Fruit fly (Drosophila melanogaster) whole organism, embryonic: ENCODE measurements around the gene CG6652.
A peak's percentile ranks its signal among the peaks of the same experiment; 100 is the strongest.

ENCODE experiments used
- Asciz ChIP-seq: fragments of 200-800 bp; sonication (Bioruptor generic); optimal IDR thresholded peaks from 2 replicates; lab custom pipeline; 2017; ENCODE audit warnings: missing biosample characterization, mild to moderate bottlenecking, missing genetic modification characterization, missing genetic modification reagents
- C15 ChIP-seq: fragments of 200-800 bp; sonication (Bioruptor generic); IDR thresholded peaks from 3 replicates; pipeline ENCODE4 v1.3.6; 2022; ENCODE audit warnings: missing biosample characterization, missing genetic modification characterization
- CG10274 ChIP-seq: fragments of 200-800 bp; sonication (Bioruptor generic); optimal IDR thresholded peaks from 3 replicates; lab custom pipeline; 2017; ENCODE audit warnings: missing biosample characterization, mild to moderate bottlenecking, missing genetic modification characterization
- CG10431 ChIP-seq: fragments of 200-800 bp; sonication (Bioruptor generic); optimal IDR thresholded peaks from 3 replicates; lab custom pipeline; 2018; ENCODE audit warnings: missing biosample characterization, mild to moderate bottlenecking, missing genetic modification characterization
- CG11247 ChIP-seq: fragments of 200-800 bp; sonication (Bioruptor generic); IDR thresholded peaks from 2 replicates; pipeline ENCODE4 v1.3.6; 2022; ENCODE audit warnings: missing biosample characterization, missing genetic modification characterization
- CG13624 ChIP-seq: fragments of 200-800 bp; sonication (Bioruptor generic); optimal IDR thresholded peaks from 2 replicates; lab custom pipeline; 2016; ENCODE audit warnings: missing biosample characterization, missing genetic modification characterization
- CG13775 ChIP-seq: fragments of 200-800 bp; sonication (Bioruptor generic); optimal IDR thresholded peaks from 3 replicates; lab custom pipeline; 2017; ENCODE audit warnings: missing biosample characterization, mild to moderate bottlenecking, missing genetic modification characterization
- CG14965 ChIP-seq: fragments of 200-800 bp; sonication (Bioruptor generic); optimal IDR thresholded peaks from 2 replicates; lab custom pipeline; 2016; ENCODE audit warnings: missing biosample characterization, missing genetic modification characterization, borderline replicate concordance
- CG15601 ChIP-seq: fragments of 200-800 bp; sonication (Bioruptor generic); optimal IDR thresholded peaks from 3 replicates; lab custom pipeline; 2019; ENCODE audit warnings: missing biosample characterization, mild to moderate bottlenecking, missing genetic modification characterization, moderate library complexity
- CG16779 ChIP-seq: fragments of 200-800 bp; sonication (Bioruptor generic); IDR thresholded peaks from 2 replicates; pipeline ENCODE4 v1.3.6; 2022; ENCODE audit warnings: missing biosample characterization, missing genetic modification characterization
- CG16863 ChIP-seq: fragments of 200-800 bp; sonication (Bioruptor generic); optimal IDR thresholded peaks from 3 replicates; lab custom pipeline; 2016; ENCODE audit warnings: missing biosample characterization, missing genetic modification characterization
- CG17328 ChIP-seq: fragments of 200-800 bp; sonication (Bioruptor generic); IDR thresholded peaks from 2 replicates; pipeline ENCODE4 v1.3.6; 2022; ENCODE audit warnings: missing biosample characterization, missing genetic modification characterization
- CG17359 ChIP-seq: fragments of 200-800 bp; sonication (Bioruptor generic); optimal IDR thresholded peaks from 3 replicates; lab custom pipeline; 2018; ENCODE audit warnings: missing biosample characterization, mild to moderate bottlenecking, missing genetic modification characterization, moderate library complexity
- CG17912 ChIP-seq: fragments of 200-800 bp; sonication (Bioruptor generic); optimal IDR thresholded peaks from 2 replicates; lab custom pipeline; 2018; ENCODE audit warnings: missing biosample characterization, mild to moderate bottlenecking, missing genetic modification characterization
- CG2129 ChIP-seq: fragments of 200-800 bp; sonication (Bioruptor generic); IDR thresholded peaks from 2 replicates; pipeline ENCODE4 v1.3.6; 2022; ENCODE audit warnings: missing biosample characterization, missing genetic modification characterization; ENCODE audit not compliant: partially characterized antibody
- CG30431 ChIP-seq: fragments of 200-800 bp; sonication (Bioruptor generic); optimal IDR thresholded peaks from 2 replicates; lab custom pipeline; 2017; ENCODE audit warnings: missing biosample characterization, missing genetic modification characterization
- CG31365 ChIP-seq: fragments of 200-800 bp; sonication (Bioruptor generic); optimal IDR thresholded peaks from 2 replicates; lab custom pipeline; 2018; ENCODE audit warnings: missing biosample characterization, mild to moderate bottlenecking, missing genetic modification characterization
- CG31441 ChIP-seq: fragments of 200-800 bp; sonication (Bioruptor generic); IDR thresholded peaks from 2 replicates; pipeline ENCODE4 v1.3.6; 2022; ENCODE audit warnings: missing biosample characterization, missing genetic modification characterization
- CG4282 ChIP-seq: fragments of 200-800 bp; sonication (Bioruptor generic); optimal IDR thresholded peaks from 2 replicates; lab custom pipeline; 2016; ENCODE audit warnings: missing biosample characterization, missing genetic modification characterization
- CG4617 ChIP-seq: fragments of 200-800 bp; sonication (Bioruptor generic); optimal IDR thresholded peaks from 3 replicates; lab custom pipeline; 2016; ENCODE audit warnings: missing biosample characterization, missing genetic modification characterization, borderline replicate concordance
- CG4707 ChIP-seq: fragments of 200-800 bp; sonication (Bioruptor generic); optimal IDR thresholded peaks from 2 replicates; lab custom pipeline; 2018; ENCODE audit warnings: missing biosample characterization, mild to moderate bottlenecking, missing genetic modification characterization, moderate library complexity
- CG5180 ChIP-seq: fragments of 200-800 bp; sonication (Bioruptor generic); optimal IDR thresholded peaks from 3 replicates; lab custom pipeline; 2017; ENCODE audit warnings: missing biosample characterization, missing genetic modification characterization, mild to moderate bottlenecking, moderate library complexity, missing genetic modification reagents
- CG7271 ChIP-seq: fragments of 200-800 bp; sonication (Bioruptor generic); optimal IDR thresholded peaks from 2 replicates; lab custom pipeline; 2018; ENCODE audit warnings: missing biosample characterization, mild to moderate bottlenecking, missing genetic modification characterization, moderate library complexity
- CG9817 ChIP-seq: fragments of 200-800 bp; sonication (Bioruptor generic); optimal IDR thresholded peaks from 2 replicates; lab custom pipeline; 2018; ENCODE audit warnings: missing biosample characterization, mild to moderate bottlenecking, missing genetic modification characterization, moderate library complexity
- Deaf1 ChIP-seq: fragments of 200-800 bp; optimal IDR thresholded peaks from 3 replicates; lab custom pipeline; 2019; ENCODE audit warnings: missing biosample characterization, mild to moderate bottlenecking, missing genetic modification characterization, moderate library complexity
- Fer2 ChIP-seq: fragments of 200-800 bp; sonication (Bioruptor generic); optimal IDR thresholded peaks from 2 replicates; lab custom pipeline; 2018; ENCODE audit warnings: missing biosample characterization, mild to moderate bottlenecking, missing genetic modification characterization, moderate library complexity
- Gug ChIP-seq: fragments of 200-800 bp; sonication (Bioruptor generic); IDR thresholded peaks from 4 replicates; pipeline ENCODE4 v1.3.6; 2022; ENCODE audit warnings: missing biosample characterization, missing genetic modification characterization
- Lhr ChIP-seq: fragments of 200-800 bp; sonication (Bioruptor generic); optimal IDR thresholded peaks from 3 replicates; lab custom pipeline; 2017; ENCODE audit warnings: mild to moderate bottlenecking, missing biosample characterization, missing genetic modification reagents, missing genetic modification characterization
- Max ChIP-seq: fragments of 200-800 bp; sonication (Bioruptor generic); optimal IDR thresholded peaks from 2 replicates; lab custom pipeline; 2016; ENCODE audit warnings: missing biosample characterization, mild to moderate bottlenecking, missing genetic modification characterization
- ab ChIP-seq: fragments of 200-800 bp; sonication (Bioruptor generic); optimal IDR thresholded peaks from 2 replicates; lab custom pipeline; 2016; ENCODE audit warnings: missing biosample characterization, missing genetic modification characterization
- abd-A ChIP-seq: fragments of 200-800 bp; sonication (Bioruptor generic); optimal IDR thresholded peaks from 3 replicates; lab custom pipeline; 2019; ENCODE audit warnings: missing biosample characterization, mild to moderate bottlenecking, missing genetic modification characterization, moderate library complexity
- amos ChIP-seq: fragments of 200-800 bp; sonication (Bioruptor generic); IDR thresholded peaks from 2 replicates; pipeline ENCODE4 v1.3.6; 2022; ENCODE audit warnings: missing biosample characterization, missing genetic modification characterization; ENCODE audit not compliant: partially characterized antibody
- br ChIP-seq: fragments of >200 bp; optimal IDR thresholded peaks from 2 replicates; lab custom pipeline; 2017
- chinmo ChIP-seq: fragments of 200-800 bp; sonication (Bioruptor generic); IDR thresholded peaks from 4 replicates; pipeline ENCODE4 v1.3.6; 2022; ENCODE audit warnings: missing biosample characterization, missing genetic modification characterization; ENCODE audit not compliant: partially characterized antibody
- dimm ChIP-seq: fragments of 200-800 bp; sonication (Bioruptor generic); IDR thresholded peaks from 2 replicates; pipeline ENCODE4 v1.3.6; 2022; ENCODE audit warnings: missing biosample characterization, missing genetic modification characterization
- dmrt99B ChIP-seq: fragments of 200-800 bp; sonication (Bioruptor generic); optimal IDR thresholded peaks from 2 replicates; lab custom pipeline; 2018; ENCODE audit warnings: missing biosample characterization, mild to moderate bottlenecking, missing genetic modification characterization, moderate library complexity
- dysf ChIP-seq: fragments of 200-800 bp; sonication (Bioruptor generic); IDR thresholded peaks from 3 replicates; pipeline ENCODE4 v1.3.6; 2022; ENCODE audit warnings: missing biosample characterization, missing genetic modification characterization
- h ChIP-seq: fragments of >200 bp; optimal IDR thresholded peaks from 2 replicates; lab custom pipeline; 2017
- ham ChIP-seq: fragments of 200-800 bp; sonication (Bioruptor generic); IDR thresholded peaks from 2 replicates; pipeline ENCODE4 v1.3.6; 2022; ENCODE audit warnings: missing biosample characterization, missing genetic modification characterization
- hkb ChIP-seq, 2 experiments: fragments of 200-800 bp in 1 of 2; fragments of >200 bp in 1 of 2; sonication (Bioruptor generic) in 1 of 2; IDR thresholded peaks in 1 of 2; optimal IDR thresholded peaks in 1 of 2; 2 replicates each; pipeline versions ENCODE4 v1.3.6 to Lab custom; 2017 to 2022; ENCODE audit warnings: missing biosample characterization in 1 of 2, missing genetic modification characterization in 1 of 2
- hth ChIP-seq: fragments of >200 bp; optimal IDR thresholded peaks from 2 replicates; lab custom pipeline; 2017; ENCODE audit warnings: inconsistent platforms
- inv ChIP-seq: fragments of 200-800 bp; sonication (Bioruptor generic); IDR thresholded peaks from 2 replicates; pipeline ENCODE4 v1.3.6; 2022; ENCODE audit warnings: missing biosample characterization, missing genetic modification characterization; ENCODE audit not compliant: partially characterized antibody
- odd ChIP-seq: fragments of 200-800 bp; sonication (Bioruptor generic); optimal IDR thresholded peaks from 2 replicates; lab custom pipeline; 2017; ENCODE audit warnings: missing biosample characterization, mild to moderate bottlenecking, missing genetic modification characterization
- pan ChIP-seq, 4 experiments: fragments of >200 bp in 3 of 4; fragments of 200-800 bp in 1 of 4; sonication (Bioruptor generic) in 1 of 4; optimal IDR thresholded peaks in 3 of 4; IDR thresholded peaks in 1 of 4; 2 replicates each; pipeline versions ENCODE4 v1.3.6 to Lab custom; 2017 to 2022; ENCODE audit warnings: missing biosample characterization in 2 of 4, missing genetic modification characterization in 2 of 4, mixed read lengths in 1 of 4
- ranshi ChIP-seq: fragments of 200-800 bp; sonication (Bioruptor generic); IDR thresholded peaks from 2 replicates; pipeline ENCODE4 v1.3.6; 2022; ENCODE audit warnings: missing biosample characterization, missing genetic modification characterization
- scrt ChIP-seq: fragments of 200-800 bp; sonication (Bioruptor generic); optimal IDR thresholded peaks from 2 replicates; lab custom pipeline; 2018; ENCODE audit warnings: missing biosample characterization, mild to moderate bottlenecking, missing genetic modification characterization, moderate library complexity
- shn ChIP-seq: fragments of 200-800 bp; sonication (Bioruptor generic); optimal IDR thresholded peaks from 3 replicates; lab custom pipeline; 2016; ENCODE audit warnings: missing biosample characterization, missing genetic modification characterization
- sob ChIP-seq: fragments of 200-800 bp; sonication (Bioruptor generic); IDR thresholded peaks from 2 replicates; pipeline ENCODE4 v1.3.6; 2022; ENCODE audit warnings: missing biosample characterization, missing genetic modification characterization
- sr ChIP-seq: fragments of 200-800 bp; sonication (Bioruptor generic); IDR thresholded peaks from 3 replicates; pipeline ENCODE4 v1.3.6; 2022; ENCODE audit warnings: missing biosample characterization, missing genetic modification characterization
- sug ChIP-seq: fragments of 200-800 bp; optimal IDR thresholded peaks from 2 replicates; lab custom pipeline; 2019; ENCODE audit warnings: missing biosample characterization, mild to moderate bottlenecking, missing genetic modification characterization, moderate library complexity

CG6652 gene

dm6 chr3L:17047811-17048239 lies 25.2 kb upstream of the CG6652 start (continued):
- TF ChIP-seq inv (GFP tag; lab: Robert Waterston, UW): no peak
- no peak for TF ChIP-seq shn (GFP tag; lab: Kevin White, UChicago)
- no peak for TF ChIP-seq Max (GFP tag; lab: Kevin White, UChicago)
- peak; percentile 11 for TF ChIP-seq abd-A
- TF ChIP-seq chinmo (GFP tag; lab: Robert Waterston, UW): no peak
- no peak for TF ChIP-seq dimm (GFP tag; lab: Robert Waterston, UW)
- TF ChIP-seq Deaf1: peak; percentile 20
- TF ChIP-seq CG17328 (GFP tag; lab: Robert Waterston, UW): peak; percentile 33; the same call in 1 of the 2 replicates
- no peak for TF ChIP-seq hth (lab: Kevin White, UChicago)
- no peak for TF ChIP-seq Gug (GFP tag; lab: Robert Waterston, UW)
- TF ChIP-seq CG4707 (GFP tag; lab: Kevin White, UChicago): peak; percentile 41
- TF ChIP-seq CG17359 (tag; lab: Kevin White, UChicago): peak; percentile 48
- no peak for TF ChIP-seq h (lab: Kevin White, UChicago)
- TF ChIP-seq odd (GFP tag; lab: Kevin White, UChicago): peak; percentile 33
- peak; percentile 56 for TF ChIP-seq CG10431 (GFP tag; lab: Kevin White, UChicago)
- TF ChIP-seq CG16779 (GFP tag; lab: Robert Waterston, UW): no peak
- TF ChIP-seq CG15601 (tag; lab: Kevin White, UChicago): peak; percentile 74
- peak; percentile 15 for TF ChIP-seq sug (tag; lab: Kevin White, UChicago)
- no peak for TF ChIP-seq CG13775
- TF ChIP-seq sob (GFP tag; lab: Robert Waterston, UW): no peak
- TF ChIP-seq CG31441 (GFP tag; lab: Robert Waterston, UW): peak; percentile 15; the same call in 1 of the 2 replicates
- TF ChIP-seq hkb (optimal IDR thresholded peaks at IDR 0.05; lab: Kevin White, UChicago): no peak
- TF ChIP-seq hkb (GFP tag; IDR thresholded peaks at IDR 0.05; lab: Robert Waterston, UW): no peak
- peak; percentile 41 for TF ChIP-seq CG5180 (GFP tag; lab: Kevin White, UChicago)
- no peak for TF ChIP-seq br (lab: Kevin White, UChicago)
- no peak for TF ChIP-seq Fer2
- TF ChIP-seq CG7271: no peak
- peak; percentile 22 for TF ChIP-seq CG31365 (tag; lab: Kevin White, UChicago)
- TF ChIP-seq CG4282: no peak
- no peak for TF ChIP-seq CG9817 (tag; lab: Kevin White, UChicago)
- no peak for TF ChIP-seq amos (GFP tag; lab: Robert Waterston, UW)
- TF ChIP-seq CG17912 (GFP tag; lab: Kevin White, UChicago): no peak
- no peak for TF ChIP-seq dmrt99B (tag; lab: Kevin White, UChicago)
- TF ChIP-seq CG14965 (GFP tag; lab: Kevin White, UChicago): no peak
- peak; percentile 59 for TF ChIP-seq Asciz (GFP tag; lab: Kevin White, UChicago)
- no peak for TF ChIP-seq ham (GFP tag; lab: Robert Waterston, UW)
- TF ChIP-seq Lhr (GFP tag; lab: Kevin White, UChicago): peak; percentile 18
- peak; percentile 12 for TF ChIP-seq CG10274 (GFP tag; lab: Kevin White, UChicago)
- peak; percentile 48; the same call in 2 of the 3 replicates for TF ChIP-seq sr (GFP tag; lab: Robert Waterston, UW)
- TF ChIP-seq C15 (GFP tag; lab: Robert Waterston, UW): no peak
- TF ChIP-seq CG4617 (GFP tag; lab: Kevin White, UChicago): no peak
- no peak for TF ChIP-seq CG13624
- no peak for TF ChIP-seq CG30431 (GFP tag; lab: Kevin White, UChicago)
- TF ChIP-seq CG16863 (GFP tag; lab: Kevin White, UChicago): no peak
- TF ChIP-seq ranshi (GFP tag; lab: Robert Waterston, UW): 0 out of 2 replicates have a peak, but pooled peaks have one; percentile 7
- no peak for TF ChIP-seq pan (optimal IDR thresholded peaks at IDR 0.05; lab: Kevin White, UChicago)
- peak in 1 of 2 experiments; percentile 22 for TF ChIP-seq pan (GFP tag; optimal IDR thresholded peaks at IDR 0.05 in 1 of 2, IDR thresholded peaks at IDR 0.05 in 1 of 2)
- TF ChIP-seq dysf (GFP tag; lab: Robert Waterston, UW): peak; percentile 46; the same call in 1 of the 3 replicates
- peak; percentile 62 for TF ChIP-seq scrt (GFP tag; lab: Kevin White, UChicago)
- no peak for TF ChIP-seq ab (GFP tag; lab: Kevin White, UChicago)
- TF ChIP-seq CG11247: 0 out of 2 replicates have a peak, but pooled peaks have one; percentile 23
- no peak for TF ChIP-seq CG2129 (GFP tag; lab: Robert Waterston, UW)
